Worm (Caenorhabditis elegans) whole organism, L4 larva: ENCODE measurements around the gene F07C4.10.

Experiments
- F10B5.3 ChIP-seq: sonication (generic microtip); optimal IDR thresholded peaks from 2 replicates; lab custom pipeline; 2016; ENCODE audit warnings: mild to moderate bottlenecking, missing genetic modification characterization, missing compliant biosample characterization
- F49E8.2 ChIP-seq: sonication (generic microtip); optimal IDR thresholded peaks from 2 replicates; lab custom pipeline; 2016; ENCODE audit warnings: missing compliant biosample characterization, mild to moderate bottlenecking, missing genetic modification characterization, borderline replicate concordance
- R02D3.7 ChIP-seq: fragments of 150-350 bp; sonication (generic microtip); optimal IDR thresholded peaks from 3 replicates; lab custom pipeline; 2014; ENCODE audit warnings: missing biosample characterization, missing genetic modification characterization
- T20F7.1 ChIP-seq: fragments of 200-800 bp; sonication (Bioruptor generic); optimal IDR thresholded peaks from 2 replicates; lab custom pipeline; 2018; ENCODE audit warnings: mild to moderate bottlenecking, missing genetic modification characterization, missing compliant biosample characterization
- Y105C5A.15 ChIP-seq: fragments of 200-800 bp; sonication (Bioruptor generic); IDR thresholded peaks from 2 replicates; pipeline ENCODE4 v1.3.6; 2022; ENCODE audit warnings: missing genetic modification characterization, missing compliant biosample characterization
- Y5F2A.4 ChIP-seq: fragments of 200-800 bp; sonication (Bioruptor generic); optimal IDR thresholded peaks from 2 replicates; lab custom pipeline; 2018; ENCODE audit warnings: mild to moderate bottlenecking, missing genetic modification characterization, missing compliant biosample characterization
- ZK546.5 ChIP-seq, 2 experiments: sonication (generic microtip); optimal IDR thresholded peaks; 2 replicates each; lab custom pipeline; 2017; ENCODE audit warnings: missing biosample characterization in 2 of 2, missing genetic modification characterization in 2 of 2
- aha-1 ChIP-seq: fragments of 150-350 bp; peaks from one replicate; lab custom pipeline; 2014; ENCODE audit warnings: missing biosample characterization, missing genetic modification characterization
- arid-1 ChIP-seq: fragments of 200-800 bp; sonication (Bioruptor generic); conservative IDR thresholded peaks from 2 replicates; pipeline ENCODE4 v1.3.6; 2022; ENCODE audit warnings: missing genetic modification reagents, missing genetic modification characterization, missing compliant biosample characterization
- ceh-62 ChIP-seq: sonication (generic microtip); optimal IDR thresholded peaks from 2 replicates; lab custom pipeline; 2017; ENCODE audit warnings: missing biosample characterization, missing genetic modification characterization
- ceh-82 ChIP-seq: sonication (generic microtip); optimal IDR thresholded peaks from 2 replicates; lab custom pipeline; 2017; ENCODE audit warnings: missing biosample characterization, missing genetic modification characterization
- ces-1 ChIP-seq: fragments of 150-350 bp; sonication (generic microtip); optimal IDR thresholded peaks from 4 replicates; lab custom pipeline; 2014; ENCODE audit warnings: missing biosample characterization, missing genetic modification reagents, missing genetic modification characterization
- daf-8 ChIP-seq: fragments of 200-800 bp; sonication (Bioruptor generic); IDR thresholded peaks from 2 replicates; pipeline ENCODE4 v1.3.6; 2022; ENCODE audit warnings: missing genetic modification characterization, missing compliant biosample characterization
- dmd-6 ChIP-seq: fragments of 200-800 bp; sonication (Bioruptor generic); IDR thresholded peaks from 2 replicates; pipeline ENCODE4 v1.3.6; 2022; ENCODE audit warnings: missing genetic modification reagents, missing genetic modification characterization, missing compliant biosample characterization
- dmd-9 ChIP-seq: fragments of 200-800 bp; sonication (Bioruptor generic); IDR thresholded peaks from 2 replicates; pipeline ENCODE4 v1.3.6; 2022; ENCODE audit warnings: missing genetic modification reagents, missing genetic modification characterization, missing compliant biosample characterization
- egl-27 ChIP-seq: sonication (generic microtip); optimal IDR thresholded peaks from 3 replicates; lab custom pipeline; 2017; ENCODE audit warnings: missing biosample characterization, missing genetic modification reagents, missing genetic modification characterization
- fos-1 ChIP-seq: fragments of 150-350 bp; optimal IDR thresholded peaks from 2 replicates; lab custom pipeline; 2014; ENCODE audit warnings: missing biosample characterization, missing genetic modification characterization
- hif-1 ChIP-seq, 2 experiments: sonication (generic microtip); optimal IDR thresholded peaks; 2 replicates each; lab custom pipeline; 2016 to 2017; ENCODE audit warnings: missing compliant biosample characterization in 2 of 2, missing genetic modification characterization in 2 of 2, missing genetic modification reagents in 2 of 2, missing genotype in 2 of 2, mild to moderate bottlenecking in 1 of 2
- hlh-11 ChIP-seq: fragments of 200-800 bp; sonication (Bioruptor generic); optimal IDR thresholded peaks from 2 replicates; lab custom pipeline; 2018; ENCODE audit warnings: mild to moderate bottlenecking, missing genetic modification characterization, missing compliant biosample characterization
- hmg-1.1 ChIP-seq: fragments of 200-800 bp; sonication (Bioruptor generic); IDR thresholded peaks from 2 replicates; pipeline ENCODE4 v1.3.6; 2022; ENCODE audit warnings: missing genetic modification reagents, missing genetic modification characterization, missing compliant biosample characterization
- madf-5 ChIP-seq, 2 experiments: fragments of 200-800 bp; sonication (Bioruptor generic); IDR thresholded peaks; 2 replicates each; pipeline ENCODE4 v1.3.6; 2022; ENCODE audit warnings: missing compliant biosample characterization in 2 of 2, missing genetic modification characterization in 2 of 2
- mdt-29 ChIP-seq: fragments of 200-800 bp; sonication (Bioruptor generic); IDR thresholded peaks from 2 replicates; pipeline ENCODE4 v1.3.6; 2022; ENCODE audit warnings: missing genetic modification reagents, missing genetic modification characterization, missing compliant biosample characterization
- mep-1 ChIP-seq: fragments of 150-350 bp; sonication (generic microtip); optimal IDR thresholded peaks from 3 replicates; lab custom pipeline; 2014; ENCODE audit warnings: missing biosample characterization, missing genetic modification characterization
- mxl-3 ChIP-seq: fragments of 200-800 bp; sonication (Bioruptor generic); optimal IDR thresholded peaks from 2 replicates; lab custom pipeline; 2018; ENCODE audit warnings: mild to moderate bottlenecking, missing genetic modification characterization, missing compliant biosample characterization
- nhr-10 ChIP-seq: fragments of 150-350 bp; optimal IDR thresholded peaks from 2 replicates; lab custom pipeline; 2014; ENCODE audit warnings: missing biosample characterization, missing genetic modification characterization
- nhr-102 ChIP-seq: sonication (generic microtip); optimal IDR thresholded peaks from 2 replicates; lab custom pipeline; 2016; ENCODE audit warnings: mild to moderate bottlenecking, missing genetic modification characterization, moderate library complexity, missing compliant biosample characterization
- nhr-11 ChIP-seq: fragments of 150-350 bp; optimal IDR thresholded peaks from 2 replicates; lab custom pipeline; 2014; ENCODE audit warnings: missing biosample characterization, missing genetic modification characterization
- nhr-237 ChIP-seq: sonication (generic microtip); optimal IDR thresholded peaks from 2 replicates; lab custom pipeline; 2017; ENCODE audit warnings: missing biosample characterization, missing genetic modification characterization
- nhr-25 ChIP-seq: sonication (generic microtip); optimal IDR thresholded peaks from 2 replicates; lab custom pipeline; 2017; ENCODE audit warnings: missing genetic modification characterization, mild to moderate bottlenecking, missing compliant biosample characterization, antibody characterized with exemption, moderate library complexity, borderline replicate concordance; ENCODE audit not compliant: insufficient read depth
- nhr-48 ChIP-seq: sonication (generic microtip); optimal IDR thresholded peaks from 2 replicates; lab custom pipeline; 2016; ENCODE audit warnings: mild to moderate bottlenecking, missing genetic modification characterization, missing compliant biosample characterization
- nhr-6 ChIP-seq: fragments of 150-350 bp; optimal IDR thresholded peaks from 2 replicates; lab custom pipeline; 2014; ENCODE audit warnings: missing biosample characterization, missing genetic modification characterization
- rbr-2 ChIP-seq: sonication (generic microtip); optimal IDR thresholded peaks from 2 replicates; lab custom pipeline; 2016; ENCODE audit warnings: missing genotype, missing genetic modification characterization, missing compliant biosample characterization
- saeg-2 ChIP-seq: fragments of 200-800 bp; sonication (Bioruptor generic); IDR thresholded peaks from 2 replicates; pipeline ENCODE4 v1.3.6; 2022; ENCODE audit warnings: missing genetic modification reagents, missing genetic modification characterization, missing compliant biosample characterization
- set-16 ChIP-seq: fragments of 200-800 bp; sonication (Bioruptor generic); IDR thresholded peaks from 2 replicates; pipeline ENCODE4 v1.3.6; 2022; ENCODE audit warnings: missing genetic modification reagents, missing genetic modification characterization, missing compliant biosample characterization
- skn-1 ChIP-seq: fragments of 150-350 bp; optimal IDR thresholded peaks from 2 replicates; lab custom pipeline; 2014; ENCODE audit warnings: missing biosample characterization, missing genetic modification characterization
- snpc-4 ChIP-seq: fragments of 150-350 bp; optimal IDR thresholded peaks from 2 replicates; lab custom pipeline; 2014; ENCODE audit warnings: missing biosample characterization, missing genetic modification characterization
- tra-1 ChIP-seq: fragments of 200-800 bp; sonication (Bioruptor generic); IDR thresholded peaks from 2 replicates; pipeline ENCODE4 v1.3.6; 2022; ENCODE audit warnings: missing genetic modification reagents, missing genetic modification characterization, missing compliant biosample characterization
- unc-130 ChIP-seq: sonication (generic microtip); optimal IDR thresholded peaks from 2 replicates; lab custom pipeline; 2016; ENCODE audit warnings: missing genetic modification reagents, missing genetic modification characterization, missing compliant biosample characterization
- unc-62 ChIP-seq, 3 experiments: fragments of 150-350 bp in 1 of 3; sonication (generic microtip); optimal IDR thresholded peaks in 2 of 3; peaks in 1 of 3; 1 replicate in 1 of 3; 2 replicates in 2 of 3; lab custom pipeline; 2014 to 2017; ENCODE audit warnings: missing biosample characterization in 3 of 3, missing genetic modification characterization in 3 of 3, missing genetic modification reagents in 3 of 3, missing genotype in 1 of 3
- vab-7 ChIP-seq: fragments of 200-800 bp; sonication (Bioruptor generic); IDR thresholded peaks from 2 replicates; pipeline ENCODE4 v1.3.6; 2022; ENCODE audit warnings: missing genetic modification reagents, missing genetic modification characterization, missing compliant biosample characterization
- zfp-2 ChIP-seq: sonication (generic microtip); optimal IDR thresholded peaks from 2 replicates; lab custom pipeline; 2016; ENCODE audit warnings: mild to moderate bottlenecking, missing genetic modification characterization, missing compliant biosample characterization
- zfp-3 ChIP-seq: fragments of 200-800 bp; sonication (Bioruptor generic); conservative IDR thresholded peaks from 2 replicates; pipeline ENCODE4 v1.3.6; 2022; ENCODE audit warnings: missing genetic modification reagents, missing genetic modification characterization, missing compliant biosample characterization
- ztf-11 ChIP-seq: fragments of 150-350 bp; optimal IDR thresholded peaks from 2 replicates; lab custom pipeline; 2014; ENCODE audit warnings: missing biosample characterization, missing genetic modification characterization

F07C4.10 gene

ce11 chrV:7637801-7638200 is 1.9 kb downstream of the F07C4.10 start, which contains the start of gene clec-45:
clec-45 (plus strand) TSS chrV:7638101.
- TF ChIP-seq ZK546.5 (tag; optimal IDR thresholded peaks at IDR 0.05; lab: Kevin White, UChicago): no peak
- no peak for TF ChIP-seq ces-1 (GFP tag; lab: Kevin White, UChicago)
- TF ChIP-seq zfp-3 (GFP tag; lab: Robert Waterston, UW): no peak
- TF ChIP-seq fos-1: no peak
- TF ChIP-seq F10B5.3 (tag; lab: Kevin White, UChicago): no peak
- no peak for TF ChIP-seq unc-130
- no peak for TF ChIP-seq Y105C5A.15 (GFP tag; lab: Robert Waterston, UW)
- TF ChIP-seq snpc-4 (tag; lab: Kevin White, UChicago): no peak
- no peak for TF ChIP-seq nhr-11 (tag; lab: Kevin White, UChicago)
- no peak for TF ChIP-seq nhr-25 (tag; lab: Kevin White, UChicago)
- no peak for TF ChIP-seq Y5F2A.4 (GFP tag; lab: Kevin White, UChicago)
- TF ChIP-seq nhr-237 (tag; lab: Kevin White, UChicago): no peak
- no peak for TF ChIP-seq hlh-11 (tag; lab: Kevin White, UChicago)
- no peak for TF ChIP-seq egl-27
- no peak for TF ChIP-seq ztf-11 (tag; lab: Kevin White, UChicago)
- TF ChIP-seq mxl-3: no peak
- no peak for TF ChIP-seq T20F7.1

- TF ChIP-seq aha-1 (tag; lab: Kevin White, UChicago) (peak; percentile 45), dmd-6 (no peak)
- TF ChIP-seq, all 104 proteins: peak for 1
These were observed 4.2 kb downstream of the F07C4.10 start, which contains the start of gene srd-29 for ce11 chrV:7635469-7635868. srd-29 (plus strand) TSS chrV:7635769.

- TF ChIP-seq skn-1 (no peak), rbr-2 (no peak), nhr-48 (tag; lab: Kevin White, UChicago) (no peak), R02D3.7 (no peak), nhr-25 (tag; lab: Kevin White, UChicago) (no peak), madf-5 (GFP tag; IDR thresholded peaks at IDR 0.05; lab: Robert Waterston, UW) (no peak), zfp-2 (tag; lab: Kevin White, UChicago) (no peak), daf-8 (GFP tag; lab: Robert Waterston, UW) (no peak), hmg-1.1 (GFP tag; lab: Robert Waterston, UW) (no peak), Y5F2A.4 (GFP tag; lab: Kevin White, UChicago) (no peak), F49E8.2 (tag; lab: Kevin White, UChicago) (no peak), ceh-82 (no peak)
These were observed 5.0 kb downstream of the F07C4.10 start, which contains the start of gene srd-31 for ce11 chrV:7634657-7635056. srd-31 (minus strand) TSS chrV:7634757.

- TF ChIP-seq aha-1 (tag; lab: Kevin White, UChicago) (peak; percentile 6), nhr-6 (tag; lab: Kevin White, UChicago) (no peak), mdt-29 (no peak), arid-1 (GFP tag; lab: Robert Waterston, UW) (no peak)
These were observed 8.0 kb downstream of the F07C4.10 start, which contains the start of gene srd-25 for ce11 chrV:7631732-7632131. srd-25 (plus strand) TSS chrV:7632032.

ce11 chrV:7629504-7629903 is 10.2 kb downstream of the F07C4.10 start, which contains the start of gene srd-30:
srd-30 (plus strand) TSS chrV:7629804.
- no peak for TF ChIP-seq tra-1
- TF ChIP-seq dmd-9: no peak
- TF ChIP-seq mep-1 (tag; lab: Kevin White, UChicago): no peak
- TF ChIP-seq ceh-62: no peak
- TF ChIP-seq hif-1 (tag; optimal IDR thresholded peaks at IDR 0.05; lab: Kevin White, UChicago): no peak
- no peak for TF ChIP-seq nhr-10
- no peak for TF ChIP-seq skn-1
- no peak for TF ChIP-seq unc-62 (GFP tag; optimal IDR thresholded peaks at IDR 0.05 in 1 of 2; lab: Kevin White, UChicago)
- no peak for TF ChIP-seq unc-62 (tag; optimal IDR thresholded peaks at IDR 0.05; lab: Kevin White, UChicago)
- no peak for TF ChIP-seq nhr-102 (tag; lab: Kevin White, UChicago)
- TF ChIP-seq mdt-29: no peak
- TF ChIP-seq F10B5.3 (tag; lab: Kevin White, UChicago): no peak
- no peak for TF ChIP-seq ztf-11 (tag; lab: Kevin White, UChicago)
- TF ChIP-seq vab-7 (GFP tag; lab: Robert Waterston, UW): no peak
- TF ChIP-seq zfp-2 (tag; lab: Kevin White, UChicago): no peak
- no peak for TF ChIP-seq set-16 (GFP tag; lab: Robert Waterston, UW)
- no peak for TF ChIP-seq saeg-2
- TF ChIP-seq hlh-11 (tag; lab: Kevin White, UChicago): no peak
